Worm (Caenorhabditis elegans): ENCODE measurements around the gene R04F11.5.

The R04F11.5 gene

DNA sequence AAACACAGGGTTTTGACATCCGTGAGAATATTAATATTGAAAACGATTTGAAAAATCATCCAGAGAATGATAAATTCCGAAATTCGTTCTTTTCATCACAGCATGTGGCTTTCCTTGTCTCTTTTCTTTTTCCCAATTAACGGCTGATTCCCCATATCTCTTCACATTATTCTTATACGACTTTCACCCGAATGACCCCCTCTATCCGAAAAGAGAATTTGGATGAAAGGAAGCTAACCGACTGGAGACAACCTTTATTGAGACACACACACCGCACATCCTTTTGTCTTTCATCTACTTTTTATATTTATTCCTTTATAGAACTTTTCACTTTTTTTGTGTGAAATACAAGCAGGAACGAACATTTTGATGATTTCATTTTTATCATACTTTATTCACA is 39.8 kb upstream of the R04F11.5 start:
- TF ChIP-seq skn-1 (tag; optimal IDR thresholded peaks at IDR 0.05), result no peak
- TF ChIP-seq fos-1 (tag; optimal IDR thresholded peaks at IDR 0.05), result no peak
- no peak for TF ChIP-seq fkh-10 (GFP tag; optimal IDR thresholded peaks at IDR 0.05)
- TF ChIP-seq unc-62 (GFP tag; optimal IDR thresholded peaks at IDR 0.05), result no peak
- no peak for TF ChIP-seq lin-15B (tag; optimal IDR thresholded peaks at IDR 0.05)
- TF ChIP-seq mml-1 (tag; optimal IDR thresholded peaks at IDR 0.05), result no peak
- no peak for TF ChIP-seq nhr-43 (tag; optimal IDR thresholded peaks at IDR 0.05; ENCODE audit: poor library complexity, severe bottlenecking)
- TF ChIP-seq nhr-28 (tag; optimal IDR thresholded peaks at IDR 0.05), result no peak
- TF ChIP-seq elt-3 (tag; optimal IDR thresholded peaks at IDR 0.05), result no peak
- no peak for TF ChIP-seq ZK546.5 (tag; optimal IDR thresholded peaks at IDR 0.05)
- no peak for TF ChIP-seq nhr-237 (tag; optimal IDR thresholded peaks at IDR 0.05)
- TF ChIP-seq nhr-25 (tag; optimal IDR thresholded peaks at IDR 0.05), result no peak
- no peak for TF ChIP-seq ceh-9 (tag; optimal IDR thresholded peaks at IDR 0.05)
- TF ChIP-seq unc-39 (tag; optimal IDR thresholded peaks at IDR 0.05), result no peak
- no peak for TF ChIP-seq nhr-12 (tag; optimal IDR thresholded peaks at IDR 0.05)
- no peak for TF ChIP-seq lin-39 (tag; optimal IDR thresholded peaks at IDR 0.05)

- TF ChIP-seq ama-1 (optimal IDR thresholded peaks at IDR 0.05) (peak; percentile 76), elt-3 (tag; optimal IDR thresholded peaks at IDR 0.05) (peak in 1 of 3 experiments; percentile 35), R02D3.7 (tag; optimal IDR thresholded peaks at IDR 0.05) (no peak), ZK546.5 (tag; optimal IDR thresholded peaks at IDR 0.05) (no peak), ceh-82 (tag; optimal IDR thresholded peaks at IDR 0.05) (no peak), tbx-2 (tag; optimal IDR thresholded peaks at IDR 0.05) (peak; percentile 11), nfya-1 (tag; optimal IDR thresholded peaks at IDR 0.05; ENCODE audit: insufficient read depth) (no peak), lsy-12 (tag; optimal IDR thresholded peaks at IDR 0.05) (peak; percentile 34), pha-4 (tag; optimal IDR thresholded peaks at IDR 0.05) (no peak), lin-39 (tag; optimal IDR thresholded peaks at IDR 0.05) (no peak), nhr-28 (tag; optimal IDR thresholded peaks at IDR 0.05) (peak; percentile 1), fos-1 (tag; optimal IDR thresholded peaks at IDR 0.05) (no peak), daf-12 (tag; optimal IDR thresholded peaks at IDR 0.05) (no peak), nhr-237 (tag; optimal IDR thresholded peaks at IDR 0.05) (no peak), nhr-23 (tag; optimal IDR thresholded peaks at IDR 0.05) (peak; percentile 45), jun-1 (tag; optimal IDR thresholded peaks at IDR 0.05) (no peak), elt-2 (tag; optimal IDR thresholded peaks at IDR 0.05) (no peak), aly-2 (tag; optimal IDR thresholded peaks at IDR 0.05) (peak; percentile 62), nhr-12 (tag; optimal IDR thresholded peaks at IDR 0.05) (no peak), ztf-11 (tag; optimal IDR thresholded peaks at IDR 0.05) (no peak), mml-1 (tag; optimal IDR thresholded peaks at IDR 0.05) (no peak), nhr-43 (tag; optimal IDR thresholded peaks at IDR 0.05; ENCODE audit: poor library complexity, severe bottlenecking) (peak; percentile 91), elt-1 (tag; optimal IDR thresholded peaks at IDR 0.05) (peak; percentile 44), nhr-25 (tag; optimal IDR thresholded peaks at IDR 0.05) (peak; percentile 43)
These were observed 36.5 kb upstream of the R04F11.5 start for ce11 chrV:12354193-12354830.

DNA sequence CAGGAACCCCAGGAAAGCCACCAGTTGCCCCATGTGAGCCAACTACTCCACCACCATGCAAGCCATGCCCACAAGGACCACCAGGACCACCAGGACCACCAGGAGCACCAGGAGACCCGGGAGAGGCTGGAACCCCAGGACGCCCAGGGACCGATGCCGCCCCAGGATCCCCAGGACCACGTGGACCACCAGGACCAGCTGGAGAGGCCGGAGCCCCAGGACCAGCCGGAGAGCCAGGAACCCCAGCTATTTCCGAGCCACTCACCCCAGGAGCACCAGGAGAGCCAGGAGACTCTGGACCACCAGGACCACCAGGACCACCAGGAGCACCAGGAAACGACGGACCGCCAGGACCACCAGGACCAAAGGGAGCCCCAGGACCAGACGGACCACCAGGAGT is 35.7 kb upstream of the R04F11.5 start:
- TF ChIP-seq lin-39 (tag; optimal IDR thresholded peaks at IDR 0.05) (no peak), nhr-43 (tag; optimal IDR thresholded peaks at IDR 0.05; ENCODE audit: poor library complexity, severe bottlenecking) (peak; percentile 25), nfya-1 (tag; optimal IDR thresholded peaks at IDR 0.05; ENCODE audit: insufficient read depth) (no peak), pqm-1 (tag; optimal IDR thresholded peaks at IDR 0.05) (no peak), tbx-2 (tag; optimal IDR thresholded peaks at IDR 0.05) (no peak), egl-27 (tag; optimal IDR thresholded peaks at IDR 0.05) (no peak), egl-5 (tag; optimal IDR thresholded peaks at IDR 0.05) (no peak), ceh-9 (tag; optimal IDR thresholded peaks at IDR 0.05) (no peak), ztf-4 (tag; optimal IDR thresholded peaks at IDR 0.05) (no peak)

DNA sequence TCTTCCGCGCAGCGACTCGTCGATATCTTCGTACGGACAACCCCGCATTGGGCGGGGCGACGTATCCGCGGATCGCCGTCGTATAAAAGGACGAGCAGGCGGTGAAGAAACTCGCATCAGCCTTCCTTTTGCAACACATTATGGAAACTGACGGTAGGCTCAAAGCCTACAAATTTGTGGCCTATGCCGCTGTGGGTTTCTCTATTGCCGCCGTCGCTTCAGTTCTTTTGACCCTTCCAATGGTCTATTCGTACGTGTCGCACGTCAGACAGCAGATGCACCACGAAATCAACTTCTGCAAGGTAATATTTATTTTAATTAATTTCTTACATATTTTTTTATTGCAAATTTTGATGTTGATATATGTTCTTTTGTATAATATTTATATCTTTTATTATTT is 35.1 kb upstream of the R04F11.5 start:
- TF ChIP-seq nhr-23 (tag; optimal IDR thresholded peaks at IDR 0.05) (no peak), ama-1 (optimal IDR thresholded peaks at IDR 0.05) (peak; percentile 51)

- TF ChIP-seq nhr-25 (tag; optimal IDR thresholded peaks at IDR 0.05) (no peak), nhr-28 (tag; optimal IDR thresholded peaks at IDR 0.05) (no peak), jun-1 (tag; optimal IDR thresholded peaks at IDR 0.05) (no peak), fos-1 (tag; optimal IDR thresholded peaks at IDR 0.05) (no peak), ceh-16 (tag; optimal IDR thresholded peaks at IDR 0.05) (no peak), ceh-28 (tag; optimal IDR thresholded peaks at IDR 0.05) (no peak), sea-2 (GFP tag; optimal IDR thresholded peaks at IDR 0.05) (no peak), nhr-237 (tag; optimal IDR thresholded peaks at IDR 0.05) (no peak)
These were observed 34.6 kb upstream of the R04F11.5 start, which contains the start of gene sqt-3 for ce11 chrV:12352445-12352844. Gene sqt-3 (plus strand): TSS chrV:12352745.

All from whole organism, L3 larva.